Worm (Caenorhabditis elegans) whole organism, midembryonic: Measurements from ENCODE around the gene B0554.4.

Experiments
- T22C8.4 ChIP-seq: fragments of 200-800 bp; sonication (Bioruptor generic); IDR thresholded peaks from 2 replicates; pipeline ENCODE4 v1.3.6; 2022; ENCODE audit warnings: missing genetic modification characterization, missing compliant biosample characterization
- cog-1 ChIP-seq: sonication (generic microtip); optimal IDR thresholded peaks from 2 replicates; lab custom pipeline; 2016; ENCODE audit warnings: missing genetic modification characterization, missing compliant biosample characterization
- flt-1 ChIP-seq: fragments of 200-800 bp; sonication (Bioruptor generic); IDR thresholded peaks from 2 replicates; pipeline ENCODE4 v1.3.6; 2022; ENCODE audit warnings: missing genetic modification characterization, missing compliant biosample characterization
- klf-2 ChIP-seq: fragments of 200-800 bp; sonication (Bioruptor generic); conservative IDR thresholded peaks from 2 replicates; pipeline ENCODE4 v1.3.6; 2022; ENCODE audit warnings: missing genetic modification reagents, missing genetic modification characterization, missing compliant biosample characterization
- med-1 ChIP-seq: sonication (generic microtip); optimal IDR thresholded peaks from 2 replicates; lab custom pipeline; 2017; ENCODE audit warnings: missing genetic modification characterization, mild to moderate bottlenecking, missing compliant biosample characterization, antibody characterized with exemption, missing genetic modification reagents; ENCODE audit not compliant: insufficient read depth
- ref-1 ChIP-seq: fragments of 200-800 bp; sonication (Bioruptor generic); conservative IDR thresholded peaks from 2 replicates; pipeline ENCODE4 v1.3.6; 2022; ENCODE audit warnings: missing genetic modification reagents, missing genetic modification characterization, missing compliant biosample characterization
- tab-1 ChIP-seq: fragments of 200-800 bp; sonication (Bioruptor generic); IDR thresholded peaks from 2 replicates; pipeline ENCODE4 v1.3.6; 2022; ENCODE audit warnings: missing genetic modification characterization, missing compliant biosample characterization
- ztf-23 ChIP-seq: fragments of 200-800 bp; sonication (Bioruptor generic); IDR thresholded peaks from 2 replicates; pipeline ENCODE4 v1.3.6; 2022; ENCODE audit warnings: missing genetic modification reagents, missing genetic modification characterization, missing compliant biosample characterization

DNA sequence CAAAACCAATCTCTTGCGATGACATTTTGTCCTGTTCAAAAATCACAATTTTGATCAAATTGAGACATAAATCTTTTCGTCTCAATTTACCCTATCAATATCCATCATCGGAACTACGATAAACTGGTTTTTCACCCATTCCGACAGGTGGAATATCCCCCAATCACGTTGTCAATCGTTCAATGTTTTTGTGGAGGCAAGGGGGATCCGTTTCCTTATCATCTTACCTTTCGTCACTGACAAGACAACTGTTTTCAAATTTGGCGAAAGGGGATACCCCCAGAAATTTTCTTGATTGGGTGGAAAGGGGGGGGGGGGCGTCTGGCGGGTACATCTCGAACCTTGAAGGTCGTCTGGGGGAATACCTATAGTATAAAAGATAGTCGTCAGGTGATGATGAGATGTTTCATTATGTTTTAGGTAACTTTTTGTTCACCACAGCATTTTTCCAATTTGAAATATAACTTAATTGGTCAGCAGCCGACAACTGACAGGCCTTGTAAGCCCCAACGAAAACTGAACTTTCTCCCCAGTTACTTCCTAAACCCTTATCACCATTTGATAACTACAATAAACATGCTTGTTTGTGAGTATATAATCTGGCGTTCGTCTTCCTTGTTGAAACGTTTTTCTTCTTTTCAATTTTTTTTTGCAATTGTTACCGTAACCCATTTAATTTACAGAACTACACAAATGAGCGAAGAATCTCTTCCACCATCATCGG lies 47.6 kb upstream of the B0554.4 start, which contains the start of gene ZK6.8:
- TF ChIP-seq ref-1 (GFP tag; lab: Robert Waterston, UW) (no peak), flt-1 (GFP tag; lab: Robert Waterston, UW) (no peak), cog-1 (tag; lab: Kevin White, UChicago) (no peak), tab-1 (no peak), T22C8.4 (GFP tag; lab: Robert Waterston, UW) (no peak), med-1 (GFP tag; lab: Kevin White, UChicago) (no peak), klf-2 (GFP tag; lab: Robert Waterston, UW) (no peak), ztf-23 (GFP tag; lab: Robert Waterston, UW) (no peak)
